Worm (Caenorhabditis elegans) whole organism, L1 larva: ENCODE data around the gene smoc-1.
A peak's percentile ranks its signal among the peaks of the same experiment; 100 is the strongest.

Experiments used
- C04F5.9 ChIP-seq: sonication (generic microtip); optimal IDR thresholded peaks from 2 replicates; lab custom pipeline; 2016; ENCODE audit warnings: missing genetic modification characterization, missing compliant biosample characterization
- F16B12.6 ChIP-seq: fragments of 150-350 bp; optimal IDR thresholded peaks from 2 replicates; lab custom pipeline; 2014; ENCODE audit warnings: missing biosample characterization, missing genetic modification characterization
- Y116A8C.19 ChIP-seq: sonication (generic microtip); optimal IDR thresholded peaks from 2 replicates; lab custom pipeline; 2016; ENCODE audit warnings: missing compliant biosample characterization, missing genetic modification characterization, borderline replicate concordance
- aha-1 ChIP-seq: fragments of 150-350 bp; optimal IDR thresholded peaks from 2 replicates; lab custom pipeline; 2014; ENCODE audit warnings: missing biosample characterization, missing genetic modification characterization
- alr-1 ChIP-seq: fragments of 200-800 bp; sonication (Bioruptor generic); optimal IDR thresholded peaks from 2 replicates; lab custom pipeline; 2018; ENCODE audit warnings: borderline replicate concordance, mild to moderate bottlenecking, missing genetic modification characterization, missing compliant biosample characterization
- aly-2 ChIP-seq: fragments of 150-350 bp; optimal IDR thresholded peaks from 2 replicates; lab custom pipeline; 2014; ENCODE audit warnings: missing biosample characterization, missing genetic modification characterization
- ama-1 ChIP-seq: fragments of 150-350 bp; optimal IDR thresholded peaks from 2 replicates; lab custom pipeline; 2014
- blmp-1 ChIP-seq: fragments of 150-350 bp; optimal IDR thresholded peaks from 2 replicates; lab custom pipeline; 2014; ENCODE audit warnings: missing biosample characterization, missing genetic modification characterization
- ceh-63 ChIP-seq: fragments of 200-800 bp; sonication (Bioruptor generic); optimal IDR thresholded peaks from 2 replicates; lab custom pipeline; 2018; ENCODE audit warnings: mild to moderate bottlenecking, missing genetic modification characterization, missing compliant biosample characterization
- ceh-8 ChIP-seq: fragments of 200-800 bp; sonication (Bioruptor generic); optimal IDR thresholded peaks from 2 replicates; lab custom pipeline; 2018; ENCODE audit warnings: mild to moderate bottlenecking, missing genetic modification characterization, moderate library complexity, missing compliant biosample characterization
- ceh-82 ChIP-seq, 3 experiments: fragments of 150-350 bp in 1 of 3; sonication (generic microtip) in 2 of 3; optimal IDR thresholded peaks; 2 replicates each; lab custom pipeline; 2014 to 2017; ENCODE audit warnings: missing biosample characterization in 3 of 3, missing genetic modification characterization in 3 of 3
- ceh-88 ChIP-seq: fragments of 200-800 bp; sonication (Bioruptor generic); IDR thresholded peaks from 2 replicates; pipeline ENCODE4 v1.3.6; 2022; ENCODE audit warnings: missing genetic modification characterization, missing compliant biosample characterization
- ceh-90 ChIP-seq: sonication (generic microtip); optimal IDR thresholded peaks from 2 replicates; lab custom pipeline; 2016; ENCODE audit warnings: missing genetic modification characterization, missing compliant biosample characterization
- ces-1 ChIP-seq: fragments of 150-350 bp; optimal IDR thresholded peaks from 2 replicates; lab custom pipeline; 2014; ENCODE audit warnings: missing biosample characterization, missing genetic modification reagents, missing genetic modification characterization
- dsc-1 ChIP-seq: sonication (generic microtip); optimal IDR thresholded peaks from 2 replicates; lab custom pipeline; 2016; ENCODE audit warnings: mild to moderate bottlenecking, missing genetic modification characterization, missing compliant biosample characterization
- efl-3 ChIP-seq: fragments of 200-800 bp; sonication (Bioruptor generic); optimal IDR thresholded peaks from 2 replicates; lab custom pipeline; 2018; ENCODE audit warnings: mild to moderate bottlenecking, missing genetic modification characterization, missing compliant biosample characterization
- egl-13 ChIP-seq: sonication (generic microtip); optimal IDR thresholded peaks from 2 replicates; lab custom pipeline; 2016; ENCODE audit warnings: missing genotype, missing genetic modification reagents, missing genetic modification characterization, missing compliant biosample characterization
- egl-27 ChIP-seq, 2 experiments: fragments of 150-350 bp in 1 of 2; sonication (generic microtip); optimal IDR thresholded peaks; 3 replicates each; lab custom pipeline; 2017 to 2018; ENCODE audit warnings: missing biosample characterization in 2 of 2, missing genetic modification characterization in 2 of 2, missing genetic modification reagents in 2 of 2
- elt-2 ChIP-seq: sonication (generic microtip); optimal IDR thresholded peaks from 2 replicates; lab custom pipeline; 2016; ENCODE audit warnings: missing genetic modification characterization, mild to moderate bottlenecking, inconsistent platforms, missing compliant biosample characterization, missing genetic modification reagents
- elt-3 ChIP-seq, 6 experiments: fragments of 150-350 bp in 1 of 6; sonication (generic microtip); optimal IDR thresholded peaks; 2 replicates each; lab custom pipeline; 2017 to 2018; ENCODE audit warnings: missing biosample characterization in 6 of 6, missing genetic modification characterization in 6 of 6, inconsistent platforms in 1 of 6
- fkh-10 ChIP-seq: sonication (generic microtip); optimal IDR thresholded peaks from 2 replicates; lab custom pipeline; 2017; ENCODE audit warnings: missing biosample characterization, missing genetic modification reagents, missing genetic modification characterization
- fos-1 ChIP-seq: fragments of 150-350 bp; optimal IDR thresholded peaks from 2 replicates; lab custom pipeline; 2014; ENCODE audit warnings: missing biosample characterization, missing genetic modification characterization
- grh-1 ChIP-seq: fragments of 200-800 bp; sonication (Bioruptor generic); IDR thresholded peaks from 2 replicates; pipeline ENCODE4 v1.3.6; 2022; ENCODE audit warnings: missing genetic modification reagents, missing genetic modification characterization, missing compliant biosample characterization
- hlh-17 ChIP-seq: fragments of 200-800 bp; sonication (Bioruptor generic); optimal IDR thresholded peaks from 2 replicates; lab custom pipeline; 2018; ENCODE audit warnings: missing genetic modification characterization, mild to moderate bottlenecking, missing compliant biosample characterization, moderate library complexity, borderline replicate concordance
- hpl-2 ChIP-seq: fragments of 150-350 bp; optimal IDR thresholded peaks from 2 replicates; lab custom pipeline; 2014; ENCODE audit warnings: missing biosample characterization, missing genetic modification reagents, missing genetic modification characterization
- irx-1 ChIP-seq: sonication (generic microtip); optimal IDR thresholded peaks from 2 replicates; lab custom pipeline; 2016; ENCODE audit warnings: missing genetic modification characterization, missing compliant biosample characterization
- lin-14 ChIP-seq: fragments of 200-800 bp; sonication (Bioruptor generic); optimal IDR thresholded peaks from 2 replicates; lab custom pipeline; 2018; ENCODE audit warnings: mild to moderate bottlenecking, missing genetic modification characterization, moderate library complexity, missing compliant biosample characterization
- lin-15B ChIP-seq: fragments of 150-350 bp; sonication (generic microtip); optimal IDR thresholded peaks from 3 replicates; lab custom pipeline; 2014; ENCODE audit warnings: missing biosample characterization, missing genetic modification characterization
- mef-2 ChIP-seq: fragments of 150-350 bp; optimal IDR thresholded peaks from 2 replicates; lab custom pipeline; 2014; ENCODE audit warnings: missing biosample characterization, missing genetic modification characterization
- mep-1 ChIP-seq: fragments of 150-350 bp; optimal IDR thresholded peaks from 2 replicates; lab custom pipeline; 2014; ENCODE audit warnings: missing biosample characterization, missing genetic modification characterization
- nhr-11 ChIP-seq: fragments of 150-350 bp; optimal IDR thresholded peaks from 2 replicates; lab custom pipeline; 2014; ENCODE audit warnings: missing biosample characterization, missing genetic modification characterization
- nhr-19 ChIP-seq: fragments of 200-800 bp; sonication (Bioruptor generic); conservative IDR thresholded peaks from 2 replicates; pipeline ENCODE4 v1.3.6; 2022; ENCODE audit warnings: missing genetic modification characterization, missing compliant biosample characterization
- nhr-20 ChIP-seq: sonication (generic microtip); optimal IDR thresholded peaks from 2 replicates; lab custom pipeline; 2016; ENCODE audit warnings: mild to moderate bottlenecking, missing genetic modification characterization, missing compliant biosample characterization
- nhr-237 ChIP-seq: fragments of 150-350 bp; optimal IDR thresholded peaks from 2 replicates; lab custom pipeline; 2014; ENCODE audit warnings: missing biosample characterization, missing genetic modification characterization
- nhr-28 ChIP-seq: fragments of 150-350 bp; optimal IDR thresholded peaks from 2 replicates; lab custom pipeline; 2014; ENCODE audit warnings: missing biosample characterization, missing genetic modification characterization
- nhr-77 ChIP-seq: fragments of 150-350 bp; optimal IDR thresholded peaks from 2 replicates; lab custom pipeline; 2014; ENCODE audit warnings: missing biosample characterization, missing genetic modification characterization
- nhr-84 ChIP-seq: sonication (generic microtip); optimal IDR thresholded peaks from 2 replicates; lab custom pipeline; 2017; ENCODE audit warnings: missing biosample characterization, missing genetic modification characterization
- nhr-85 ChIP-seq: sonication (generic microtip); peaks from one replicate; lab custom pipeline; 2016; ENCODE audit warnings: missing genetic modification characterization, inconsistent platforms, missing compliant biosample characterization
- pax-3 ChIP-seq: fragments of 200-800 bp; sonication (Bioruptor generic); optimal IDR thresholded peaks from 2 replicates; lab custom pipeline; 2018; ENCODE audit warnings: mild to moderate bottlenecking, missing genetic modification characterization, moderate library complexity, missing compliant biosample characterization
- skn-1 ChIP-seq: fragments of 150-350 bp; optimal IDR thresholded peaks from 2 replicates; lab custom pipeline; 2014; ENCODE audit warnings: missing biosample characterization, missing genetic modification characterization
- snpc-4 ChIP-seq: fragments of 150-350 bp; optimal IDR thresholded peaks from 2 replicates; lab custom pipeline; 2014; ENCODE audit warnings: missing biosample characterization, missing genetic modification characterization
- snu-23 ChIP-seq: sonication (generic microtip); optimal IDR thresholded peaks from 2 replicates; lab custom pipeline; 2016; ENCODE audit warnings: missing genetic modification characterization, missing compliant biosample characterization
- sox-4 ChIP-seq: sonication (generic microtip); optimal IDR thresholded peaks from 2 replicates; lab custom pipeline; 2016; ENCODE audit warnings: missing genetic modification characterization, missing compliant biosample characterization
- sptf-1 ChIP-seq: fragments of 150-350 bp; optimal IDR thresholded peaks from 2 replicates; lab custom pipeline; 2014; ENCODE audit warnings: missing biosample characterization, missing genetic modification characterization
- sup-37 ChIP-seq: fragments of 200-800 bp; sonication (Bioruptor generic); optimal IDR thresholded peaks from 2 replicates; lab custom pipeline; 2018; ENCODE audit warnings: mild to moderate bottlenecking, missing genetic modification characterization, missing compliant biosample characterization
- swsn-7 ChIP-seq: sonication (generic microtip); optimal IDR thresholded peaks from 2 replicates; lab custom pipeline; 2016; ENCODE audit warnings: missing genetic modification characterization, missing compliant biosample characterization
- tbx-2 ChIP-seq: sonication (generic microtip); optimal IDR thresholded peaks from 2 replicates; lab custom pipeline; 2016; ENCODE audit warnings: missing genetic modification characterization, missing compliant biosample characterization
- unc-62 ChIP-seq: fragments of 150-350 bp; optimal IDR thresholded peaks from 2 replicates; lab custom pipeline; 2014; ENCODE audit warnings: missing biosample characterization, missing genetic modification reagents, missing genetic modification characterization
- unc-86 ChIP-seq: sonication (generic microtip); optimal IDR thresholded peaks from 2 replicates; lab custom pipeline; 2016; ENCODE audit warnings: missing genetic modification characterization, missing compliant biosample characterization
- unc-98 ChIP-seq: fragments of 200-800 bp; sonication (Bioruptor generic); IDR thresholded peaks from 2 replicates; pipeline ENCODE4 v1.3.6; 2022; ENCODE audit warnings: missing genetic modification characterization, missing compliant biosample characterization
- xbp-1 ChIP-seq: sonication (generic microtip); optimal IDR thresholded peaks from 2 replicates; lab custom pipeline; 2016; ENCODE audit warnings: missing genetic modification characterization, missing compliant biosample characterization
- zag-1 ChIP-seq: fragments of 150-350 bp; optimal IDR thresholded peaks from 2 replicates; lab custom pipeline; 2014; ENCODE audit warnings: missing biosample characterization, missing genetic modification characterization
- zip-4 ChIP-seq: fragments of 200-800 bp; sonication (Bioruptor generic); optimal IDR thresholded peaks from 2 replicates; lab custom pipeline; 2018; ENCODE audit warnings: mild to moderate bottlenecking, missing genetic modification characterization, moderate library complexity, missing compliant biosample characterization
- ztf-11 ChIP-seq, 2 experiments: sonication (generic microtip); optimal IDR thresholded peaks; 2 replicates each; lab custom pipeline; 2016 to 2017; ENCODE audit warnings: missing genetic modification characterization in 2 of 2, missing biosample characterization in 1 of 2, missing compliant biosample characterization in 1 of 2
- ztf-4 ChIP-seq: fragments of 150-350 bp; optimal IDR thresholded peaks from 2 replicates; lab custom pipeline; 2014; ENCODE audit warnings: missing biosample characterization, missing genetic modification characterization

smoc-1 gene

DNA sequence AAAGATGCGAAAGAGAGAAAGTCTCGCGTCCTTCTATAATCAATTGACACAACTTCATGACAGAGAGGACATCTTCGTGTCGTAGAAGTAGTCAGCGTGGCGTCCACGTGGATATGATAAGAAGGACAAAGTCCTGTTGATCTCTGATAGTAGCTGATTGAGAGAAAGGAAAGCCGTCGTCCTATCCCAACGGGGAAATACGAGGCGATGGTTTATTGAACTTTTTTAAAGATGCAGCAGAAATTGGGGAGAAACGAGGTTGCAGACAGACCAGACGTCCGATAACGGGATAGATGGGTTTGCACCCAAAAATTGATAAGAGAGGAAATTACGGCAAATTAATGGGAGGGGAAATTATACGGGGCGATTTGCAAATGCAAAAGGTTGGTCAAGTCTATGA is 45.0 kb downstream of the smoc-1 start (continued):
- TF ChIP-seq blmp-1 (tag; lab: Kevin White, UChicago): peak; percentile 98
- peak; percentile 19 for TF ChIP-seq swsn-7 (tag; lab: Kevin White, UChicago)
- no peak for TF ChIP-seq alr-1 (tag; lab: Kevin White, UChicago)
- TF ChIP-seq lin-14 (GFP tag; lab: Kevin White, UChicago): peak; percentile 89
- TF ChIP-seq aha-1 (tag; lab: Kevin White, UChicago): no peak
- TF ChIP-seq snpc-4 (tag; lab: Kevin White, UChicago): no peak
- peak; percentile 84 for TF ChIP-seq tbx-2 (tag; lab: Kevin White, UChicago)
- TF ChIP-seq mep-1: peak; percentile 36
- TF ChIP-seq F16B12.6 (tag; lab: Kevin White, UChicago): no peak
- TF ChIP-seq nhr-237 (tag; lab: Kevin White, UChicago): no peak
- TF ChIP-seq mef-2 (tag; lab: Kevin White, UChicago): no peak
- no peak for TF ChIP-seq aly-2 (tag; lab: Kevin White, UChicago)
- TF ChIP-seq ceh-90 (tag; lab: Kevin White, UChicago): no peak
- TF ChIP-seq hlh-17 (GFP tag; lab: Kevin White, UChicago): no peak
- TF ChIP-seq C04F5.9 (tag; lab: Kevin White, UChicago): no peak
- TF ChIP-seq nhr-11 (tag; lab: Kevin White, UChicago): no peak
- TF ChIP-seq elt-3 (tag; optimal IDR thresholded peaks at IDR 0.05; lab: Kevin White, UChicago): peak; percentile 84 to 100 (median 98)
- no peak for TF ChIP-seq ceh-88 (GFP tag; lab: Robert Waterston, UW)
- TF ChIP-seq zip-4 (GFP tag; lab: Kevin White, UChicago): no peak
- TF ChIP-seq egl-13 (tag; lab: Kevin White, UChicago): no peak
- TF ChIP-seq sox-4 (tag; lab: Kevin White, UChicago): no peak
- TF ChIP-seq sptf-1 (tag; lab: Kevin White, UChicago): no peak
- TF ChIP-seq elt-2: no peak
- TF ChIP-seq Y116A8C.19 (tag; lab: Kevin White, UChicago): no peak
- no peak for TF ChIP-seq pax-3 (tag; lab: Kevin White, UChicago)
- TF ChIP-seq nhr-85 (tag; lab: Kevin White, UChicago): peak; percentile 99
- TF ChIP-seq dsc-1 (tag; lab: Kevin White, UChicago): no peak
- no peak for TF ChIP-seq zag-1 (tag; lab: Kevin White, UChicago)
- TF ChIP-seq nhr-20 (tag; lab: Kevin White, UChicago): peak; percentile 95
- TF ChIP-seq nhr-19: peak; percentile 81
- TF ChIP-seq xbp-1: peak; percentile 25
- peak; percentile 77 for TF ChIP-seq snu-23
- TF ChIP-seq ceh-8 (GFP tag; lab: Kevin White, UChicago): no peak
- peak in 1 of 2 experiments; percentile 60 for TF ChIP-seq egl-27 (tag; optimal IDR thresholded peaks at IDR 0.05; lab: Kevin White, UChicago)
- TF ChIP-seq ama-1 (lab: Kevin White, UChicago): no peak
- no peak for TF ChIP-seq ceh-63 (GFP tag; lab: Kevin White, UChicago)
- peak; percentile 55 for TF ChIP-seq ztf-4
- TF ChIP-seq fkh-10: no peak
- no peak for TF ChIP-seq ces-1 (GFP tag; lab: Kevin White, UChicago)
- no peak for TF ChIP-seq ceh-82 (tag; optimal IDR thresholded peaks at IDR 0.05; lab: Kevin White, UChicago)
- no peak for TF ChIP-seq lin-15B
- no peak for TF ChIP-seq efl-3 (GFP tag; lab: Kevin White, UChicago)
- peak; percentile 86 for TF ChIP-seq grh-1
- TF ChIP-seq nhr-77: peak; percentile 45
- TF ChIP-seq irx-1 (tag; lab: Kevin White, UChicago): no peak
- no peak for TF ChIP-seq fos-1 (tag; lab: Kevin White, UChicago)
- TF ChIP-seq nhr-84 (tag; lab: Kevin White, UChicago): no peak
- no peak for TF ChIP-seq unc-62 (GFP tag; lab: Kevin White, UChicago)
- TF ChIP-seq nhr-28: no peak
- TF ChIP-seq unc-86: no peak
- no peak for TF ChIP-seq ztf-11 (tag; optimal IDR thresholded peaks at IDR 0.05; lab: Kevin White, UChicago)
- TF ChIP-seq skn-1: no peak
- TF ChIP-seq hpl-2: no peak
- no peak for TF ChIP-seq unc-98 (GFP tag; lab: Robert Waterston, UW)
- no peak for TF ChIP-seq sup-37 (GFP tag; lab: Kevin White, UChicago)
